Worm (Caenorhabditis elegans) whole organism, midembryonic: ENCODE data around the gene str-254.

ENCODE experiments used
- T22C8.4 ChIP-seq: fragments of 200-800 bp; sonication (Bioruptor generic); IDR thresholded peaks from 2 replicates; pipeline ENCODE4 v1.3.6; 2022; ENCODE audit warnings: missing genetic modification characterization, missing compliant biosample characterization
- flt-1 ChIP-seq: fragments of 200-800 bp; sonication (Bioruptor generic); IDR thresholded peaks from 2 replicates; pipeline ENCODE4 v1.3.6; 2022; ENCODE audit warnings: missing genetic modification characterization, missing compliant biosample characterization
- med-1 ChIP-seq: sonication (generic microtip); optimal IDR thresholded peaks from 2 replicates; lab custom pipeline; 2017; ENCODE audit warnings: missing genetic modification characterization, mild to moderate bottlenecking, missing compliant biosample characterization, antibody characterized with exemption, missing genetic modification reagents; ENCODE audit not compliant: insufficient read depth
- ztf-23 ChIP-seq: fragments of 200-800 bp; sonication (Bioruptor generic); IDR thresholded peaks from 2 replicates; pipeline ENCODE4 v1.3.6; 2022; ENCODE audit warnings: missing genetic modification reagents, missing genetic modification characterization, missing compliant biosample characterization
- ztf-29 ChIP-seq: fragments of 200-800 bp; sonication (Bioruptor generic); IDR thresholded peaks from 2 replicates; pipeline ENCODE4 v1.3.6; 2022; ENCODE audit warnings: missing genetic modification reagents, missing genetic modification characterization, missing compliant biosample characterization

- TF ChIP-seq ztf-29 (GFP tag; lab: Robert Waterston, UW) (no peak), ztf-23 (GFP tag; lab: Robert Waterston, UW) (no peak), med-1 (GFP tag; lab: Kevin White, UChicago) (no peak), flt-1 (no peak), T22C8.4 (no peak)
Observed at ce11 chrV:16139529-16139928, 13.7 kb downstream of the str-254 start, which contains the start of gene clc-11.
